Worm (Caenorhabditis elegans): ENCODE measurements around the gene txt-3.

- TF ChIP-seq tbx-11 (GFP tag; IDR thresholded peaks at IDR 0.05): no peak
- TF ChIP-seq tra-4 (tag; optimal IDR thresholded peaks at IDR 0.05): no peak
- TF ChIP-seq flt-1 (GFP tag; IDR thresholded peaks at IDR 0.05): no peak
- TF ChIP-seq ama-1 (optimal IDR thresholded peaks at IDR 0.05): no peak
These were observed 28.3 kb downstream of the txt-3 start, which contains the start of gene str-162 for ce11 chrIV:4992089-4992488.

All from whole organism, early embryonic.